Worm (Caenorhabditis elegans) whole organism, mixed stage, embryonic: ENCODE data around the gene fat-3.

Source experiments
- M03D4.4 ChIP-seq: sonication (generic microtip); optimal IDR thresholded peaks from 2 replicates; lab custom pipeline; 2017; ENCODE audit warnings: mild to moderate bottlenecking, missing genetic modification characterization, missing compliant biosample characterization
- bed-3 ChIP-seq: fragments of 200-800 bp; sonication (Bioruptor generic); optimal IDR thresholded peaks from 3 replicates; lab custom pipeline; 2018; ENCODE audit warnings: mild to moderate bottlenecking, missing genetic modification characterization, moderate library complexity, missing compliant biosample characterization
- blmp-1 ChIP-seq: fragments of 150-350 bp; optimal IDR thresholded peaks from 2 replicates; lab custom pipeline; 2014; ENCODE audit warnings: missing biosample characterization, missing genetic modification characterization
- ceh-43 ChIP-seq: fragments of 200-800 bp; sonication (Bioruptor generic); optimal IDR thresholded peaks from 2 replicates; lab custom pipeline; 2018; ENCODE audit warnings: mild to moderate bottlenecking, missing genetic modification characterization, moderate library complexity, missing compliant biosample characterization
- ceh-83 ChIP-seq: fragments of 200-800 bp; sonication (Bioruptor generic); optimal IDR thresholded peaks from 2 replicates; lab custom pipeline; 2018; ENCODE audit warnings: mild to moderate bottlenecking, missing genetic modification characterization, missing compliant biosample characterization
- ces-1 ChIP-seq: fragments of 150-350 bp; optimal IDR thresholded peaks from 2 replicates; lab custom pipeline; 2014; ENCODE audit warnings: missing biosample characterization, missing genetic modification reagents, missing genetic modification characterization
- cnd-1 ChIP-seq: fragments of 200-800 bp; sonication (Bioruptor generic); optimal IDR thresholded peaks from 2 replicates; lab custom pipeline; 2018; ENCODE audit warnings: mild to moderate bottlenecking, missing genetic modification characterization, missing compliant biosample characterization
- drap-1 ChIP-seq: fragments of 200-800 bp; sonication (Bioruptor generic); optimal IDR thresholded peaks from 3 replicates; lab custom pipeline; 2018; ENCODE audit warnings: mild to moderate bottlenecking, missing genetic modification characterization, missing compliant biosample characterization
- elt-1 ChIP-seq: sonication (generic microtip); optimal IDR thresholded peaks from 2 replicates; lab custom pipeline; 2017; ENCODE audit warnings: missing genetic modification characterization, mild to moderate bottlenecking, missing compliant biosample characterization, antibody characterized with exemption, moderate library complexity, borderline replicate concordance; ENCODE audit not compliant: insufficient read depth
- elt-3 ChIP-seq: fragments of 150-350 bp; optimal IDR thresholded peaks from 2 replicates; lab custom pipeline; 2014; ENCODE audit warnings: missing biosample characterization, missing genetic modification characterization
- flh-1 ChIP-seq: fragments of 200-800 bp; sonication (Bioruptor generic); optimal IDR thresholded peaks from 2 replicates; lab custom pipeline; 2018; ENCODE audit warnings: mild to moderate bottlenecking, missing genetic modification characterization, moderate library complexity, missing compliant biosample characterization
- hlh-1 ChIP-seq: fragments of 150-350 bp; optimal IDR thresholded peaks from 2 replicates; lab custom pipeline; 2014; ENCODE audit warnings: missing biosample characterization, missing genetic modification reagents, missing genetic modification characterization
- lin-32 ChIP-seq: fragments of 200-800 bp; sonication (Bioruptor generic); optimal IDR thresholded peaks from 2 replicates; lab custom pipeline; 2018; ENCODE audit warnings: mild to moderate bottlenecking, missing genetic modification characterization, missing compliant biosample characterization
- lsy-2 ChIP-seq: fragments of 150-350 bp; optimal IDR thresholded peaks from 2 replicates; lab custom pipeline; 2014; ENCODE audit warnings: missing biosample characterization, missing genetic modification characterization
- mab-5 ChIP-seq: fragments of 150-350 bp; optimal IDR thresholded peaks from 2 replicates; lab custom pipeline; 2014; ENCODE audit warnings: missing biosample characterization, missing genetic modification characterization
- mep-1 ChIP-seq: fragments of 150-350 bp; optimal IDR thresholded peaks from 2 replicates; lab custom pipeline; 2017; ENCODE audit warnings: missing biosample characterization, missing genetic modification reagents, missing genetic modification characterization, inconsistent platforms
- mls-2 ChIP-seq: sonication (generic microtip); optimal IDR thresholded peaks from 2 replicates; lab custom pipeline; 2016; ENCODE audit warnings: mild to moderate bottlenecking, missing genetic modification characterization, moderate library complexity, missing compliant biosample characterization
- nhr-12 ChIP-seq: fragments of 150-350 bp; optimal IDR thresholded peaks from 2 replicates; lab custom pipeline; 2014; ENCODE audit warnings: missing biosample characterization, missing genetic modification characterization
- nhr-2 ChIP-seq: fragments of 150-350 bp; optimal IDR thresholded peaks from 2 replicates; lab custom pipeline; 2014; ENCODE audit warnings: missing biosample characterization, missing genetic modification characterization
- nhr-237 ChIP-seq: fragments of 150-350 bp; optimal IDR thresholded peaks from 2 replicates; lab custom pipeline; 2014; ENCODE audit warnings: missing biosample characterization, missing genetic modification characterization
- nhr-28 ChIP-seq: fragments of 150-350 bp; optimal IDR thresholded peaks from 2 replicates; lab custom pipeline; 2014; ENCODE audit warnings: missing biosample characterization, missing genetic modification characterization
- nhr-76 ChIP-seq: sonication (generic microtip); optimal IDR thresholded peaks from 2 replicates; lab custom pipeline; 2017; ENCODE audit warnings: missing biosample characterization, missing genetic modification characterization
- pha-4 ChIP-seq: fragments of 150-350 bp; optimal IDR thresholded peaks from 2 replicates; lab custom pipeline; 2018; ENCODE audit warnings: missing biosample characterization, missing genetic modification reagents, missing genetic modification characterization
- sem-2 ChIP-seq: fragments of 200-800 bp; sonication (Bioruptor generic); optimal IDR thresholded peaks from 2 replicates; lab custom pipeline; 2018; ENCODE audit warnings: mild to moderate bottlenecking, missing genetic modification characterization, missing compliant biosample characterization
- snpc-4 ChIP-seq: fragments of 150-350 bp; optimal IDR thresholded peaks from 2 replicates; lab custom pipeline; 2014; ENCODE audit warnings: missing biosample characterization, missing genetic modification characterization
- sptf-1 ChIP-seq: sonication (generic microtip); optimal IDR thresholded peaks from 2 replicates; lab custom pipeline; 2017; ENCODE audit warnings: mild to moderate bottlenecking, missing genetic modification characterization, moderate library complexity, missing compliant biosample characterization
- tbx-8 ChIP-seq: fragments of 200-800 bp; sonication (Bioruptor generic); optimal IDR thresholded peaks from 2 replicates; lab custom pipeline; 2018; ENCODE audit warnings: mild to moderate bottlenecking, missing genetic modification characterization, moderate library complexity, missing compliant biosample characterization
- unc-120 ChIP-seq: sonication (generic microtip); optimal IDR thresholded peaks from 2 replicates; lab custom pipeline; 2017; ENCODE audit warnings: missing genetic modification characterization, missing compliant biosample characterization; ENCODE audit not compliant: poor library complexity, severe bottlenecking
- unc-39 ChIP-seq: fragments of 150-350 bp; optimal IDR thresholded peaks from 2 replicates; lab custom pipeline; 2014; ENCODE audit warnings: missing biosample characterization, missing genetic modification characterization
- zip-8 ChIP-seq: fragments of 150-350 bp; optimal IDR thresholded peaks from 2 replicates; lab custom pipeline; 2014; ENCODE audit warnings: missing biosample characterization, missing genetic modification characterization
- ztf-11 ChIP-seq: fragments of 150-350 bp; optimal IDR thresholded peaks from 2 replicates; lab custom pipeline; 2014; ENCODE audit warnings: missing biosample characterization, missing genetic modification characterization

The fat-3 gene

ce11 chrIV:9810633-9811032, 7.8 kb downstream of the fat-3 start, which contains the start of gene dct-15:
dct-15 (minus strand) TSS chrIV:9810733.
- no peak for TF ChIP-seq M03D4.4 (tag; lab: Kevin White, UChicago)
- TF ChIP-seq hlh-1 (tag; lab: Kevin White, UChicago) = no peak
- TF ChIP-seq elt-3 = no peak
- no peak for TF ChIP-seq nhr-28 (tag; lab: Kevin White, UChicago)
- no peak for TF ChIP-seq bed-3 (GFP tag; lab: Kevin White, UChicago)
- no peak for TF ChIP-seq sem-2 (GFP tag; lab: Kevin White, UChicago)
- no peak for TF ChIP-seq tbx-8 (GFP tag; lab: Kevin White, UChicago)
- TF ChIP-seq ceh-43 (GFP tag; lab: Kevin White, UChicago) = no peak
- no peak for TF ChIP-seq mab-5 (tag; lab: Kevin White, UChicago)
- no peak for TF ChIP-seq lin-32
- TF ChIP-seq nhr-76 = no peak
- no peak for TF ChIP-seq sptf-1 (tag; lab: Kevin White, UChicago)
- no peak for TF ChIP-seq zip-8 (tag; lab: Kevin White, UChicago)
- TF ChIP-seq blmp-1 (tag; lab: Kevin White, UChicago) = no peak
- no peak for TF ChIP-seq unc-39

DNA sequence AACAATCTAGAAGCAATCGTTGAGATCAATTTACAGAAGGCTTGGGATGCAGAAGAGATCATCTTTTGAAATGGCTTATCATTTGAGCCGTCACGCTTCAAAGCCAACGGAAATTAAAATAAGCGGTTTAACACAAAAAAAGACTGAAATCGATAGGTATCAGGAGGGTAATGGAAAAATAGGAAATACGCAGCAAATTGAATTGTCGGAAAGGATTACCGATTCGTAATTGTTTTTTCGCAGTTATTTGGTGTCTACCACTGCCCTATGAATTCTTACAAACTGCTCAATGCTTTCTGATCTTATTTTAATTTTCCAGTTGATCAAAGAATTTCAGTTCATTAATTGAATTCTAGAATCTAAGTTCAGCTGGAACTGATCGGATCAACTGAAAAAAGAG, 8.7 kb downstream of the fat-3 start:
- no peak for TF ChIP-seq nhr-76
- no peak for TF ChIP-seq hlh-1 (tag; lab: Kevin White, UChicago)
- TF ChIP-seq lin-32 = no peak
- no peak for TF ChIP-seq unc-120 (tag; lab: Kevin White, UChicago)
- no peak for TF ChIP-seq blmp-1 (tag; lab: Kevin White, UChicago)
- TF ChIP-seq nhr-28 (tag; lab: Kevin White, UChicago) = no peak
- TF ChIP-seq unc-39 = no peak
- no peak for TF ChIP-seq nhr-2 (tag; lab: Kevin White, UChicago)
- no peak for TF ChIP-seq elt-1 (tag; lab: Kevin White, UChicago)
- TF ChIP-seq nhr-12 (tag; lab: Kevin White, UChicago) = no peak
- no peak for TF ChIP-seq lsy-2
- TF ChIP-seq pha-4 (tag; lab: Kevin White, UChicago) = no peak
- TF ChIP-seq zip-8 (tag; lab: Kevin White, UChicago) = no peak
- TF ChIP-seq mep-1 = no peak
- TF ChIP-seq bed-3 (GFP tag; lab: Kevin White, UChicago) = no peak
- no peak for TF ChIP-seq elt-3

ce11 chrIV:9815432-9815831, 12.6 kb downstream of the fat-3 start, which contains the start of gene egl-20:
egl-20 (minus strand) TSS chrIV:9815532.
- TF ChIP-seq mls-2 (tag; lab: Kevin White, UChicago) (no peak), unc-39 (no peak), nhr-237 (tag; lab: Kevin White, UChicago) (no peak), drap-1 (GFP tag; lab: Kevin White, UChicago) (no peak), nhr-28 (tag; lab: Kevin White, UChicago) (no peak), ceh-83 (GFP tag; lab: Kevin White, UChicago) (no peak), sem-2 (GFP tag; lab: Kevin White, UChicago) (no peak), snpc-4 (tag; lab: Kevin White, UChicago) (no peak), ztf-11 (tag; lab: Kevin White, UChicago) (no peak), nhr-76 (no peak), M03D4.4 (tag; lab: Kevin White, UChicago) (no peak), pha-4 (tag; lab: Kevin White, UChicago) (no peak), cnd-1 (no peak), unc-120 (tag; lab: Kevin White, UChicago) (no peak)

ce11 chrIV:9821621-9822020, 18.8 kb downstream of the fat-3 start, which contains the start of gene col-123:
col-123 (plus strand) TSS chrIV:9821921.
- no peak for TF ChIP-seq nhr-28 (tag; lab: Kevin White, UChicago)
- TF ChIP-seq ces-1 (GFP tag; lab: Kevin White, UChicago) = no peak
- TF ChIP-seq drap-1 (GFP tag; lab: Kevin White, UChicago) = no peak
- TF ChIP-seq elt-1 (tag; lab: Kevin White, UChicago) = no peak
- TF ChIP-seq nhr-12 (tag; lab: Kevin White, UChicago) = no peak
- TF ChIP-seq nhr-76 = no peak
- no peak for TF ChIP-seq flh-1 (GFP tag; lab: Kevin White, UChicago)
- TF ChIP-seq mab-5 (tag; lab: Kevin White, UChicago) = no peak

ce11 chrIV:9822585-9822984, 19.8 kb downstream of the fat-3 start:
- no peak for TF ChIP-seq sem-2 (GFP tag; lab: Kevin White, UChicago)
- no peak for TF ChIP-seq cnd-1
- no peak for TF ChIP-seq zip-8 (tag; lab: Kevin White, UChicago)
- TF ChIP-seq drap-1 (GFP tag; lab: Kevin White, UChicago) = no peak
